Fruit fly (Drosophila melanogaster): ENCODE data around the gene Pkc98E.

The Pkc98E gene

DNA sequence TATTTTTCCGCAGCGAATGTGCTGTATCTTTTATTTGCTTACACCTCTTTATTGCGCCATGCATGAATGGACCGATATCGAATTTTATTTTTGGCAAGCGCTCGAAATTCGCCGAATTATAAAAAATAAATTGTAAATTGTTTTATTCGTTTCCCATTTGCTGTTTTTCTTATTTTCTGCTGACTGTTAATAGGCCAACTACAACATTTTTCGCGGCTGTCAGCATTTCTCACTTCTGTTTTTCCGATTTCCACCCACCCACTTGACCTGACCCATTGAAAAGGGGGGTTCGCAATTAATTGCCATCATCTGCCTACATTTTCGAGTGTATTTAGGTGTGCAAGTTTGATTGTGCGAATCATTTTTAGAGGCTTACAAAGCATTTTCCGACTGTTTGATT, 37.7 kb downstream of the Pkc98E start:
- TF ChIP-seq Myc (optimal IDR thresholded peaks at IDR 0.05) (no peak), psq (optimal IDR thresholded peaks at IDR 0.05) (no peak)

DNA sequence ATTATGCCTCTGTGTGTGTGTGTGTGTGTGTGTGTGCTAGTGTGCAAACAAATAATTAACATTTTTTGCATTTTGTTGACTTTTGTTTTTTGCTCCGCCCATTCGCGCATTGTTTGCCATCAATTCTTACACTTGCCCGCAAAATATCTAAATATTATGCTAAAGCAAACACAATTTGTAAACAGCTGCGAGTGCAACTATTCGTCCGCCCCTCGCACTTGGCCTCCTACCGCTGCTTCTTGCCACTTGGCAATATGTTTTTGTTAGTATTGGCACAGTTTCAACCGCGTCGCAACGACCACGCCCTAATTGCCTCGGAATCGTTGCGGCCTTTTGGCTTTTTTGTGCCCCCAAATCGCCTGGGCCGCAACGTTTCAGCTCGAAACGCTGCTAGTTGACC, 38.6 kb downstream of the Pkc98E start:
- TF ChIP-seq h (optimal IDR thresholded peaks at IDR 0.05): no peak
- TF ChIP-seq psq (optimal IDR thresholded peaks at IDR 0.05): no peak
- no peak for TF ChIP-seq ttk (optimal IDR thresholded peaks at IDR 0.05)
- TF ChIP-seq Sin3A (optimal IDR thresholded peaks at IDR 0.05): no peak
- TF ChIP-seq Myc (optimal IDR thresholded peaks at IDR 0.05): no peak

DNA sequence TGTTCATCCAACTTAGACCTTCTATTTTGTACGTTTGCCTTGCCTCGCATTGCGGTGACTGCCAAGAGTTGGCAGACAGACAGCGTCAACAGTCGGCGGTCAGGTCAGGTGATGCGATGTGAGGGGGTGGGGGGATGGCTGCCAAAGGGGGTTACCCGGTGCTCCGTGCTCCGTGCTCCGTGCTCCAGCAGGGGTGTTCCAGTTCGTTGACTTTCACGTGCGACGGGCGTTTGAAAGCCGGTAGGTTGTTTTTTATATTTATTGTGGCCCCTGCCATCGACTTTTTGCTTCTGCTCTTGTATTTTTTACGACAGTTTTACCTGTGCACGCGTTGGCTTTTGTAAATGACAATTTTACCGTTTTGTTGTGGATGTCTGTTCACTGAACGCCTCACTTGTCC, 43.1 kb downstream of the Pkc98E start:
- TF ChIP-seq Myc (optimal IDR thresholded peaks at IDR 0.05) (no peak), psq (optimal IDR thresholded peaks at IDR 0.05) (no peak), Sin3A (optimal IDR thresholded peaks at IDR 0.05) (no peak), h (optimal IDR thresholded peaks at IDR 0.05) (no peak), insv (optimal IDR thresholded peaks at IDR 0.05) (no peak), ttk (optimal IDR thresholded peaks at IDR 0.05) (no peak)

DNA sequence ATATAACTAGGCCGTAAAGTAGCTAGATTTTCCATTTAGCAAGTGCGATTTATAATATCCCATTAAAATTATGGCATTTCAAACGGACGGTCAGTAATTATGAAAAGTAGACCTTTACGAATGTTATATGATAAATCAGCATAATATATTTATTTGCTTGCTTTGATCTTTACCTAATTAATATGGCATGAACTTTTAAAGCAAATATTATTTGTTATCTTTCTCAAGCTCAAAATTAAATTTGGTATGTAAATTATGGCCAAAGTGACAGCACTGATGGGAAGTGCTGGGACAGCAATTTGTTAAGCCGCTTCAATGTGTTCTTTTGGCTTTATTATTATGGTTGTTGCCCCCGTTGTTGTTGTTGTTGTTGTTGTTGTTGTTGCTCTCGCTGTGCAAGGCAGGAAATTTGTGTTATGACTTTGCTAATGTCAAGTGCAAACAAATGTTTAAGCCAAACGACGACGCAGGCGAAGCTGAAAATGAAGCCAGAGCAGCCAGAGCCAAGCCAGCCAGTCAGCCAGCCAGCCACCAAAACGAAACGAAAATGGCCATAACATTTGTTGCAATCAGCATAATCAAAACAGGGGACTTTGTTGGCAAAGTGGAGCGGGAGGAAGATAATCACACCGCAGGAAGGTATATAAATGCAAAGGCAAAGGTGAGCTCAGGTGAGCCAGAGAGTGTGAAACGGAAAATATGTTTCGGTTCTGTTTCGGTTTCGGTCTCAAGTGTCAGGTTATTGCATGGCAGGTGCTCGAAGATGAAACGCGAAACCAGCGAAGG, 43.7 kb downstream of the Pkc98E start:
- TF ChIP-seq ttk (optimal IDR thresholded peaks at IDR 0.05) (no peak), psq (optimal IDR thresholded peaks at IDR 0.05) (no peak), h (optimal IDR thresholded peaks at IDR 0.05) (no peak), insv (optimal IDR thresholded peaks at IDR 0.05) (no peak), Myc (optimal IDR thresholded peaks at IDR 0.05) (no peak), Sin3A (optimal IDR thresholded peaks at IDR 0.05) (no peak)

DNA sequence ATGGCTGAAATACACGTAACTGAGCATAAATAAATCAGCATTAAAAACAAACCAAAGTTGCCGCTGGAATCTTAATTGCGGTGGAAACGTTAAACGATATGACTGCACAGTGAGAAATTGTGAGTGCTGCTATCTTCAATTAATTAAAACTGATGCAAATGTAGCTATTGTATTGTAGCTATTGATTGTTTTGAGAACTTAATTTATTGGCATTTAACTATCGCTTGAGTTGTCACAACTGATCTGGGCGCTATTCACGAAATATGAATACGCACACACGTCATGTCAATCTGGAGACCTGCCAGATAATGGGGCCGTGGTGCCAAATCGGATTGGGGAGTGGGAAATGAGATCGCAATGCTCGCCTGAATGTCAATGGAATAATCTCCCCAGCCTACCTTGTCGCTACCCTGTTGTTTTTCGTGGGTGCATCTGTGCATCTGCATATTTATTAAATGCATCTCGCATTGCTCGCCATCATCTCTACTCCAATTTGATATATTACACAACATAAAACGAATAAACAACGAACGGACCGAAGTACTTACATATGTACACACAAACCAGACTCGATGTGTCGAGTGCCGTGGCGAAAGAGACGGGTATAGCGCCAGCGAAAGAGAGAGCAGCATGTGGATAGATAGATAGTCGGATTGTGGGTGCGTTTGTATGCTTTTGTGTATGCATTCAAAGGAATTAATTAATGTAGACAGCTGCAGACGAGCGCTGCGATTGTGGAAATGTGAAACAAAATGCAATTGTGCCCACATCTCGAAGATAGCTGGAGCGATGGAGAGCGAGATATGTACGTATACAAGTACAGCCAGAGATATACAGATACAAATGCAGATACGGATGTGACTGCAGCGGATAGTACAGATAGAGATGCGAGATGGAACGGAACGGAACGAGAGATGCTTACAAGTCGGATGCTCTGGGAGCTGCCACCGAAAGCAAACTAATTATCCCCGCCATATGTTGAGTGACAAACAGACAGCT, 44.8 kb downstream of the Pkc98E start:
- TF ChIP-seq psq (optimal IDR thresholded peaks at IDR 0.05) (no peak), insv (optimal IDR thresholded peaks at IDR 0.05) (no peak), h (optimal IDR thresholded peaks at IDR 0.05) (no peak), Sin3A (optimal IDR thresholded peaks at IDR 0.05) (no peak), Myc (optimal IDR thresholded peaks at IDR 0.05) (no peak), ttk (optimal IDR thresholded peaks at IDR 0.05) (no peak)

DNA sequence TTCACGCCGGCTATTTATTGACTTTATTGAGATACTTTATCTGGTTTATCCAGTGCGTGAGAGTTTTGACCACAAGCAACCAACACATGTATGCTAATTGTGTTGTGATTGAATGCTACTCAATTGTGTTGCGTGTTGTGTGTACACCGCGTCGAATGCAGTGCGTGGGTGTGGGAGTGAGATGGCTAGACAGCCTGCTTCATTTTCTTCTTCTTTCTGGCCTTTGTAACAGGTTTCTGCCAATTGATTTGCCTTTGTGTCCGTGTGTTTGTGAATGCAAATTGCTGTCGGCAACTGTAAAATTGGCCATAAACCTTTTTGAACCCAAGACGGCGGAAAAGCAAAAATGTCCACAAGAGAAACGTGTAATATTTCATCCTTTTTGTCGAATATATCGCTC, 47.9 kb downstream of the Pkc98E start:
- TF ChIP-seq Myc (optimal IDR thresholded peaks at IDR 0.05): no peak
- no peak for TF ChIP-seq h (optimal IDR thresholded peaks at IDR 0.05)
- TF ChIP-seq psq (optimal IDR thresholded peaks at IDR 0.05): no peak
- no peak for TF ChIP-seq insv (optimal IDR thresholded peaks at IDR 0.05)

DNA sequence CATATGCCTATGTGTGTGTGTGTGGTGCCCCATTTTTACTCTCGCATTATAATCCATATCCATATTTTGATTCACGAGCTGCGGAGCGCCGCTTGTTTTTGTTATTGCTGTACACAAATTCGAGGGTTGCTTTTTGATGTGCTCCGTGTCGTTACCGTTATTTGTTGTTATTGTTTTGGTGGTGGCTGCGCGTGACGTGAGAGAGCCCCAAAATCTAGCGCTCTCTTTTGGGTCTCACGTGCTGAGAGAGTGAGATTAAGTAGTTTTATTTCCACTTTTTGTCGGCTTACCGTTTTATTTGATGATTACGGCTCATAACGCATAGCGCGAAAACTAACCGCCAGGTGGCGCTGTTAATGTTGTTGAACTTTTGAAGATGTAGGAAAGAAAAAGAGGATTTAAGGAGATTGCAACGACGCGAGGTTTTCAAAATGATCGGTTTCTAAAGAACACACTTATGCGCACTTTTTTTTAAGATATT, 48.4 kb downstream of the Pkc98E start:
- TF ChIP-seq Sin3A (optimal IDR thresholded peaks at IDR 0.05) (no peak), insv (optimal IDR thresholded peaks at IDR 0.05) (no peak), ttk (optimal IDR thresholded peaks at IDR 0.05) (no peak), psq (optimal IDR thresholded peaks at IDR 0.05) (no peak), h (optimal IDR thresholded peaks at IDR 0.05) (no peak), Myc (optimal IDR thresholded peaks at IDR 0.05) (no peak)

DNA sequence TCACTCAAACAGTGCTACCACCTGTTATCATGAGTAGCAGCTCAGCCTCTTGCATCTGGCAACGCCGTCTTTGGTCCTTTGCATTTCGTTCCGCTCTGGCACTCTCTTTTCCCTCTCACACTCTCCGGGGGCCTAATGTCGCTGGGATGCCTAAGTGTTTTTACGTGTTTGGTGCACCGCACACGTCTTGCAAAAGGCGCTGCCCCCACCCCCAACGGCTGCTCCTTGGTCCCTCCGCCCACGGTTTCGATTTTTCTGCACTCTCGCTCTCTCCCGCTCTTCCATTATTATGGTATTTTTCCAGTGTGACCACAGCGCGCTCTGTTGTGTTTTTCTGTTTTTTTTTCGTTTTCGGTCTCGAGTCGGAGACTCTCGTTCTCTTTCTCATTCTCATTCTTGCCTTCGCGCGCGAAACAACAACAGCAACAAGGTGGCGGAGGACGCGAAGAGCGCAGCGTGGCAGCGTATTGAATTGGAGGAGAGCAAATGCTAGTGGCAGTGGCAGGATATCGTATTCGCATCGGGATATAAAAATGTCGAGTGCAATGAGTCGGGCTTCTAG, 49.1 kb downstream of the Pkc98E start:
- TF ChIP-seq Myc (optimal IDR thresholded peaks at IDR 0.05) (no peak), ttk (optimal IDR thresholded peaks at IDR 0.05) (no peak), psq (optimal IDR thresholded peaks at IDR 0.05) (no peak), h (optimal IDR thresholded peaks at IDR 0.05) (no peak), insv (optimal IDR thresholded peaks at IDR 0.05) (no peak), Sin3A (optimal IDR thresholded peaks at IDR 0.05) (no peak)

DNA sequence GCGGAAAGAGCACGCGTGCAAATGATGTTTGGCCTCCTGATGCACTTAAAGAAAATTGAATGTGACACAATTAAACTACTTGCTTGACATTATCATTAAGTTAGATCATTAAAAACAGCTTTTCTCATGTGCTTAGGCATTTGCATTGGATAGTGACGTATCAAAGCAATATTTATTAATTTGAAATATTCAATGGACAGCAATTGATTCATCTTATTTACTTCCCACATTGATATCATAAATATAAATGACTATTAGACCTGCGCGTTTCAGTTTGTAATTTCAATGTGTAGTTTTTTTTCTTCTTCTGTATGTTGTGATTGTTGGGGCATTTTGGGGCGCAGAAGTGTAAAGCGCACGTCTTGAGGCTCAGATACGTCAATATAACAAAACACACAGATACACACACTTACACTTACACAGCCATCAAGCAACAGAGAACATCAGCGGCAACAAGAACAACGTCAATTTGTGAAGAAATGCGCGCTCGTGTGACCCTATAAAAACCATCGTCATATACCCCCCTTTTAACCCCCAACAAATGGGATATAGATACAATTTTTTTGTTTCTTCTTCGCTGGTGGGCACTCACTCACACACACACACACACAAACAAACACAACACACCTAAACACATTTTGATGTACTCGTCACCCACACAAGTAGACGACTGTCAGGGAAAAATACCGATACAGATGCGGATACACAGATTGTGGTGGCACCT, 50.1 kb downstream of the Pkc98E start:
- no peak for TF ChIP-seq Myc (optimal IDR thresholded peaks at IDR 0.05)
- no peak for TF ChIP-seq psq (optimal IDR thresholded peaks at IDR 0.05)
- TF ChIP-seq h (optimal IDR thresholded peaks at IDR 0.05): no peak
- no peak for TF ChIP-seq Sin3A (optimal IDR thresholded peaks at IDR 0.05)
- TF ChIP-seq ttk (optimal IDR thresholded peaks at IDR 0.05): no peak
- TF ChIP-seq insv (optimal IDR thresholded peaks at IDR 0.05): no peak

DNA sequence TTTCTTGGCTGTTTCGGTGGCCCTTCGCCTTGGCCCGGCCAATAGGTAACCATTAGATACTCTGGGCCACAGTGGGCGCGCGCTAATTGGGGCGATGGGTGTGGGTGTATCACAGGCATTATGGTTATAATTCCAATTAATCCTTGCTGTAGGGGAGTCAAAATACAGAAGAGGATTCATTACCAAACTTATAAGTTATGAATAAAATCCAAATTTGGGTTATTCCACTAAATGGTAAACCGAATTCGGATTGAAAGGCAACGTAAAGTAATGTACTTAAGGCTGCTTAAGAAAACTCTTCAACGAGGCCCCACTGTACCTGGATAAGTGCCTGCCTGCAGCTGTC, 50.7 kb downstream of the Pkc98E start:
- TF ChIP-seq Myc (optimal IDR thresholded peaks at IDR 0.05) (no peak), Sin3A (optimal IDR thresholded peaks at IDR 0.05) (no peak), insv (optimal IDR thresholded peaks at IDR 0.05) (no peak), h (optimal IDR thresholded peaks at IDR 0.05) (no peak), ttk (optimal IDR thresholded peaks at IDR 0.05) (no peak), psq (optimal IDR thresholded peaks at IDR 0.05) (no peak)

DNA sequence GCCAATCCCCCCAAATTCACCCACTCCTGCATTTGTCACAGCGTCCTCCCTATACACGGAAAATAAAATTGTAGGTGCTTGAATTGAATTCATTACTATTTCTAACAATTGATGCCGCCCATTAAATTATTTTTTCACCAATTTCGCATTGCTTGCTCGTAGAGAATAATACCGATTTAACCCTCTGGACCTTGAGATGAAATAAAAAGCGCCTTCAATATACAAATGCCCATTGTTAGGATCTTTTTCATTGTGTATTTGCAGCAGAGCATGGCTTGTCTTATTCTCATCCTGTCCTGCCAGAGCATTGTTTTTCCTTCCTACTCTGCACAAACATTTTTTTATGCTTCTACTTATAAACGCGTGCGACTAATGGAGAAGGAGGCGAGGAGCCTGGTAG, 52.7 kb downstream of the Pkc98E start:
- no peak for TF ChIP-seq h (optimal IDR thresholded peaks at IDR 0.05)
- no peak for TF ChIP-seq insv (optimal IDR thresholded peaks at IDR 0.05)
- TF ChIP-seq Sin3A (optimal IDR thresholded peaks at IDR 0.05): no peak
- no peak for TF ChIP-seq ttk (optimal IDR thresholded peaks at IDR 0.05)
- TF ChIP-seq Myc (optimal IDR thresholded peaks at IDR 0.05): no peak
- TF ChIP-seq psq (optimal IDR thresholded peaks at IDR 0.05): no peak
